Fruit fly (Drosophila melanogaster) whole organism, embryonic: ENCODE data around the gene CG31819.
A peak's percentile ranks its signal among the peaks of the same experiment; 100 is the strongest.

Experiments used
- CG10267 ChIP-seq: fragments of 200-800 bp; sonication (Bioruptor generic); optimal IDR thresholded peaks from 2 replicates; lab custom pipeline; 2018; ENCODE audit warnings: missing biosample characterization, mild to moderate bottlenecking, missing genetic modification characterization, moderate library complexity
- CG10654 ChIP-seq: fragments of 200-800 bp; sonication (Bioruptor generic); optimal IDR thresholded peaks from 2 replicates; lab custom pipeline; 2016; ENCODE audit warnings: missing biosample characterization, missing genetic modification characterization
- CG11085 ChIP-seq: fragments of 200-800 bp; sonication (Bioruptor generic); IDR thresholded peaks from 2 replicates; pipeline ENCODE4 v1.3.6; 2022; ENCODE audit warnings: missing biosample characterization, missing genetic modification characterization
- CG11093 ChIP-seq: fragments of 200-800 bp; sonication (Bioruptor generic); IDR thresholded peaks from 3 replicates; pipeline ENCODE4 v1.3.6; 2022; ENCODE audit warnings: missing biosample characterization, missing genetic modification characterization
- CG1233 ChIP-seq: fragments of 200-800 bp; sonication (Bioruptor generic); optimal IDR thresholded peaks from 4 replicates; lab custom pipeline; 2018; ENCODE audit warnings: missing biosample characterization, mild to moderate bottlenecking, missing genetic modification characterization
- CG12942 ChIP-seq: fragments of 200-800 bp; sonication (Bioruptor generic); optimal IDR thresholded peaks from 3 replicates; lab custom pipeline; 2016; ENCODE audit warnings: missing biosample characterization, missing genetic modification characterization
- CG14050 ChIP-seq: fragments of 200-800 bp; sonication (Bioruptor generic); IDR thresholded peaks from 3 replicates; pipeline ENCODE4 v1.3.6; 2022; ENCODE audit warnings: missing biosample characterization, missing genetic modification characterization
- CG14667 ChIP-seq: fragments of 200-800 bp; sonication (Bioruptor generic); IDR thresholded peaks from 2 replicates; pipeline ENCODE4 v1.3.6; 2022; ENCODE audit warnings: missing biosample characterization, missing genetic modification characterization
- CG1529 ChIP-seq: fragments of 200-800 bp; sonication (Bioruptor generic); optimal IDR thresholded peaks from 3 replicates; lab custom pipeline; 2018; ENCODE audit warnings: missing biosample characterization, missing genetic modification characterization
- CG15696 ChIP-seq: fragments of 200-800 bp; sonication (Bioruptor generic); optimal IDR thresholded peaks from 2 replicates; lab custom pipeline; 2019; ENCODE audit warnings: missing biosample characterization, mild to moderate bottlenecking, missing genetic modification characterization, moderate library complexity
- CG17568 ChIP-seq: fragments of 200-800 bp; sonication (Bioruptor generic); optimal IDR thresholded peaks from 2 replicates; lab custom pipeline; 2018; ENCODE audit warnings: missing biosample characterization, mild to moderate bottlenecking, missing genetic modification characterization, moderate library complexity
- CG2199 ChIP-seq: fragments of 200-800 bp; sonication (Bioruptor generic); IDR thresholded peaks from 3 replicates; pipeline ENCODE4 v1.3.6; 2022; ENCODE audit warnings: missing biosample characterization, missing genetic modification characterization
- CG2678 ChIP-seq: fragments of 200-800 bp; sonication (Bioruptor generic); optimal IDR thresholded peaks from 3 replicates; lab custom pipeline; 2019; ENCODE audit warnings: missing biosample characterization, mild to moderate bottlenecking, missing genetic modification characterization, moderate library complexity
- CG2889 ChIP-seq: fragments of 200-800 bp; sonication (Bioruptor generic); IDR thresholded peaks from 3 replicates; pipeline ENCODE4 v1.3.6; 2022; ENCODE audit warnings: missing biosample characterization, missing genetic modification characterization
- CG30431 ChIP-seq: fragments of 200-800 bp; sonication (Bioruptor generic); optimal IDR thresholded peaks from 2 replicates; lab custom pipeline; 2017; ENCODE audit warnings: missing biosample characterization, missing genetic modification characterization
- CG31388 ChIP-seq: fragments of 200-800 bp; sonication (Bioruptor generic); optimal IDR thresholded peaks from 2 replicates; lab custom pipeline; 2016; ENCODE audit warnings: missing biosample characterization, missing genetic modification characterization
- CG32532 ChIP-seq: fragments of 200-800 bp; sonication (Bioruptor generic); IDR thresholded peaks from 2 replicates; pipeline ENCODE4 v1.3.6; 2022; ENCODE audit warnings: missing biosample characterization, missing genetic modification characterization
- CG3407 ChIP-seq: fragments of 200-800 bp; sonication (Bioruptor generic); optimal IDR thresholded peaks from 2 replicates; lab custom pipeline; 2018; ENCODE audit warnings: missing biosample characterization, mild to moderate bottlenecking, missing genetic modification characterization
- CG7372 ChIP-seq: fragments of 200-800 bp; sonication (Bioruptor generic); IDR thresholded peaks from 2 replicates; pipeline ENCODE4 v1.3.6; 2022; ENCODE audit warnings: missing biosample characterization, missing genetic modification characterization
- CG8765 ChIP-seq: fragments of 200-800 bp; sonication (Bioruptor generic); IDR thresholded peaks from 2 replicates; pipeline ENCODE4 v1.3.6; 2022; ENCODE audit warnings: missing biosample characterization, missing genetic modification characterization
- Dll ChIP-seq: fragments of 200-800 bp; sonication (Bioruptor generic); IDR thresholded peaks from 4 replicates; pipeline ENCODE4 v1.3.6; 2022; ENCODE audit warnings: missing biosample characterization, missing genetic modification characterization; ENCODE audit not compliant: partially characterized antibody
- GATAe ChIP-seq: fragments of 200-800 bp; sonication (Bioruptor generic); conservative IDR thresholded peaks from 2 replicates; pipeline ENCODE4 v1.3.6; 2022; ENCODE audit warnings: missing biosample characterization, missing genetic modification characterization
- Med ChIP-seq: fragments of 200-800 bp; sonication (Bioruptor generic); peaks from one replicate; lab custom pipeline; 2016; ENCODE audit warnings: missing biosample characterization, missing genetic modification characterization, mild to moderate bottlenecking, inconsistent platforms, moderate library complexity
- Ptx1 ChIP-seq: fragments of 200-800 bp; sonication (Bioruptor generic); IDR thresholded peaks from 2 replicates; pipeline ENCODE4 v1.3.6; 2022; ENCODE audit warnings: missing biosample characterization, missing genetic modification characterization
- Trl ChIP-seq, 3 experiments: fragments of >200 bp in 2 of 3; fragments of 200-800 bp in 1 of 3; sonication (Bioruptor generic) in 1 of 3; optimal IDR thresholded peaks; 2 replicates in 1 of 3; 3 replicates in 2 of 3; lab custom pipeline; 2016 to 2017; ENCODE audit warnings: missing biosample characterization in 1 of 3, missing genetic modification characterization in 1 of 3
- ato ChIP-seq: fragments of 200-800 bp; sonication (Bioruptor generic); IDR thresholded peaks from 2 replicates; pipeline ENCODE4 v1.3.6; 2022; ENCODE audit warnings: missing biosample characterization, missing genetic modification characterization; ENCODE audit not compliant: partially characterized antibody
- cato ChIP-seq: fragments of 200-800 bp; sonication (Bioruptor generic); optimal IDR thresholded peaks from 2 replicates; lab custom pipeline; 2016; ENCODE audit warnings: missing biosample characterization, missing genetic modification characterization, borderline replicate concordance
- crc ChIP-seq: fragments of 200-800 bp; sonication (Bioruptor generic); optimal IDR thresholded peaks from 2 replicates; lab custom pipeline; 2016; ENCODE audit warnings: missing biosample characterization, missing genetic modification characterization
- esg ChIP-seq: fragments of 200-800 bp; sonication (Bioruptor generic); conservative IDR thresholded peaks from 2 replicates; pipeline ENCODE4 v1.3.6; 2022; ENCODE audit warnings: missing biosample characterization, missing genetic modification characterization
- ftz-f1 ChIP-seq: fragments of 200-800 bp; sonication (Bioruptor generic); optimal IDR thresholded peaks from 2 replicates; lab custom pipeline; 2016; ENCODE audit warnings: missing biosample characterization, missing genetic modification characterization
- grn ChIP-seq: fragments of 200-800 bp; sonication (Bioruptor generic); optimal IDR thresholded peaks from 3 replicates; lab custom pipeline; 2017; ENCODE audit warnings: missing biosample characterization, missing genetic modification characterization
- gro ChIP-seq: fragments of 200-800 bp; sonication (Bioruptor generic); optimal IDR thresholded peaks from 2 replicates; lab custom pipeline; 2016; ENCODE audit warnings: missing biosample characterization, missing genetic modification characterization
- gsb-n ChIP-seq: fragments of 200-800 bp; sonication (Bioruptor generic); optimal IDR thresholded peaks from 3 replicates; lab custom pipeline; 2018; ENCODE audit warnings: missing biosample characterization, mild to moderate bottlenecking, missing genetic modification characterization
- ind ChIP-seq: fragments of 200-800 bp; sonication (Bioruptor generic); optimal IDR thresholded peaks from 3 replicates; lab custom pipeline; 2016; ENCODE audit warnings: missing biosample characterization, missing genetic modification characterization
- jing ChIP-seq: fragments of 200-800 bp; sonication (Bioruptor generic); optimal IDR thresholded peaks from 2 replicates; lab custom pipeline; 2018; ENCODE audit warnings: missing biosample characterization, mild to moderate bottlenecking, missing genetic modification characterization
- lmd ChIP-seq: fragments of 200-800 bp; sonication (Bioruptor generic); IDR thresholded peaks from 2 replicates; pipeline ENCODE4 v1.3.6; 2022; ENCODE audit warnings: missing biosample characterization, missing genetic modification characterization
- maf-S ChIP-seq: fragments of 200-800 bp; sonication (Bioruptor generic); optimal IDR thresholded peaks from 2 replicates; lab custom pipeline; 2016; ENCODE audit warnings: missing biosample characterization, missing genetic modification characterization
- mirr ChIP-seq: fragments of 200-800 bp; sonication (Bioruptor generic); optimal IDR thresholded peaks from 3 replicates; lab custom pipeline; 2018; ENCODE audit warnings: missing biosample characterization, mild to moderate bottlenecking, missing genetic modification characterization
- nmo ChIP-seq: fragments of 200-800 bp; sonication (Bioruptor generic); optimal IDR thresholded peaks from 2 replicates; lab custom pipeline; 2018; ENCODE audit warnings: missing biosample characterization, mild to moderate bottlenecking, missing genetic modification characterization, moderate library complexity
- org-1 ChIP-seq: fragments of 200-800 bp; sonication (Bioruptor generic); optimal IDR thresholded peaks from 2 replicates; lab custom pipeline; 2017; ENCODE audit warnings: missing biosample characterization, missing genetic modification characterization
- sd ChIP-seq: fragments of 200-800 bp; sonication (Bioruptor generic); optimal IDR thresholded peaks from 3 replicates; lab custom pipeline; 2018; ENCODE audit warnings: missing biosample characterization, mild to moderate bottlenecking, missing genetic modification characterization, moderate library complexity
- slbo ChIP-seq: fragments of 200-800 bp; sonication (Bioruptor generic); IDR thresholded peaks from 2 replicates; pipeline ENCODE4 v1.3.6; 2022; ENCODE audit warnings: missing biosample characterization, missing genetic modification characterization
- sna ChIP-seq: fragments of 200-800 bp; sonication (Bioruptor generic); IDR thresholded peaks from 2 replicates; pipeline ENCODE4 v1.3.6; 2022; ENCODE audit warnings: missing biosample characterization, missing genetic modification characterization; ENCODE audit not compliant: partially characterized antibody
- tap ChIP-seq: fragments of 200-800 bp; optimal IDR thresholded peaks from 3 replicates; lab custom pipeline; 2019; ENCODE audit warnings: missing biosample characterization, mild to moderate bottlenecking, missing genetic modification characterization, moderate library complexity
- ttk ChIP-seq: fragments of 200-800 bp; sonication (Bioruptor generic); IDR thresholded peaks from 2 replicates; pipeline ENCODE4 v2.1.2; 2022; ENCODE audit warnings: missing biosample characterization, missing genetic modification characterization
- unc-4 ChIP-seq: fragments of 200-800 bp; sonication (Bioruptor generic); IDR thresholded peaks from 2 replicates; pipeline ENCODE4 v1.3.6; 2022; ENCODE audit warnings: missing biosample characterization, missing genetic modification characterization; ENCODE audit not compliant: partially characterized antibody
- zen2 ChIP-seq: fragments of 200-800 bp; sonication (Bioruptor generic); IDR thresholded peaks from 3 replicates; pipeline ENCODE4 v1.3.6; 2022; ENCODE audit warnings: missing biosample characterization, missing genetic modification characterization; ENCODE audit not compliant: partially characterized antibody

The CG31819 gene

dm6 chr2L:16256118-16256435 is 44.8 kb downstream of the CG31819 start:
- peak; percentile 9 for TF ChIP-seq grn (GFP tag; lab: Kevin White, UChicago)
- no peak for TF ChIP-seq sd (tag; lab: Kevin White, UChicago)
- 0 out of 3 replicates have a peak, but pooled peaks have one; percentile 2 for TF ChIP-seq CG2199 (GFP tag; lab: Robert Waterston, UW)
- TF ChIP-seq Med: peak; percentile 68
- peak; percentile 14 for TF ChIP-seq CG17568
- TF ChIP-seq gro (GFP tag; lab: Kevin White, UChicago): no peak
- no peak for TF ChIP-seq CG30431 (GFP tag; lab: Kevin White, UChicago)
- TF ChIP-seq CG31388 (GFP tag; lab: Kevin White, UChicago): no peak
- TF ChIP-seq CG32532 (GFP tag; lab: Robert Waterston, UW): no peak
- TF ChIP-seq Trl (optimal IDR thresholded peaks at IDR 0.05; lab: Kevin White, UChicago): peak in 1 of 2 experiments; percentile 28
- TF ChIP-seq Trl (GFP tag; optimal IDR thresholded peaks at IDR 0.05; lab: Kevin White, UChicago): no peak

dm6 chr2L:16257227-16258071 is 46.2 kb downstream of the CG31819 start, which contains the start of the genes PRL-1 and EndoGI:
PRL-1 (minus strand) TSS chr2L:16257606.
EndoGI (plus strand) TSS chr2L:16257688.
- TF ChIP-seq gro (GFP tag; lab: Kevin White, UChicago) (peak; percentile 6), tap (tag; lab: Kevin White, UChicago) (peak; percentile 87), CG17568 (peak; percentile 89), gsb-n (tag; lab: Kevin White, UChicago) (peak; percentile 72), CG3407 (GFP tag; lab: Kevin White, UChicago) (peak; percentile 21), CG8765 (GFP tag; lab: Robert Waterston, UW) (peak; percentile 43; the same call in 1 of the 2 replicates), ato (GFP tag; lab: Robert Waterston, UW) (peak; percentile 100), org-1 (GFP tag; lab: Kevin White, UChicago) (no peak), CG14050 (GFP tag; lab: Robert Waterston, UW) (peak; percentile 43; the same call in 1 of the 3 replicates), crc (GFP tag; lab: Kevin White, UChicago) (no peak), jing (GFP tag; lab: Kevin White, UChicago) (no peak), CG12942 (GFP tag; lab: Kevin White, UChicago) (peak; percentile 51), CG10654 (peak; percentile 65), ttk (GFP tag; lab: Robert Waterston, UW) (peak; percentile 26; the same call in 1 of the 2 replicates), mirr (no peak), ftz-f1 (GFP tag; lab: Kevin White, UChicago) (no peak), CG11085 (GFP tag; lab: Robert Waterston, UW) (no peak; the same call in 1 of the 2 replicates), unc-4 (GFP tag; lab: Robert Waterston, UW) (peak; percentile 98), CG10267 (tag; lab: Kevin White, UChicago) (peak; percentile 87), esg (GFP tag; lab: Robert Waterston, UW) (peak; percentile 66), slbo (GFP tag; lab: Robert Waterston, UW) (peak; percentile 81), CG15696 (tag; lab: Kevin White, UChicago) (peak; percentile 60), CG11093 (no peak), GATAe (GFP tag; lab: Robert Waterston, UW) (0 out of 2 replicates have a peak, but pooled peaks have one; percentile 12), cato (GFP tag; lab: Kevin White, UChicago) (peak; percentile 17), CG14667 (GFP tag; lab: Robert Waterston, UW) (no peak), Ptx1 (peak; percentile 77), lmd (GFP tag; lab: Robert Waterston, UW) (no peak), CG7372 (0 out of 2 replicates have a peak, but pooled peaks have one; percentile 51), maf-S (GFP tag; lab: Kevin White, UChicago) (no peak), CG1529 (GFP tag; lab: Kevin White, UChicago) (peak; percentile 4), CG1233 (GFP tag; lab: Kevin White, UChicago) (peak; percentile 66), zen2 (GFP tag; lab: Robert Waterston, UW) (peak; percentile 95; the same call in 2 of the 3 replicates), CG2889 (GFP tag; lab: Robert Waterston, UW) (no peak; the same call in 2 of the 3 replicates), sna (GFP tag; lab: Robert Waterston, UW) (peak; percentile 97), ind (GFP tag; lab: Kevin White, UChicago) (peak; percentile 53), nmo (peak; percentile 82), CG2678 (peak; percentile 89), Dll (GFP tag; lab: Robert Waterston, UW) (peak; percentile 98)
